Worm (Caenorhabditis elegans): Measurements from ENCODE around the gene cyp-31A3.
"Not testable (repeated sequence)": the region's sequence is repeated elsewhere in the genome, so short reads cannot be mapped to it uniquely, and the experiment has no call there.

Gene cyp-31A3

ce11 chrIV:4758659-4759058 is 2.2 kb upstream of the cyp-31A3 start, which contains the start of gene Y17G9B.8 (continued):
- TF ChIP-seq repo-1 (tag; optimal IDR thresholded peaks at IDR 0.05) = peak; percentile 11
- TF ChIP-seq ekl-4 (GFP tag; IDR thresholded peaks at IDR 0.05) = no peak
- TF ChIP-seq aptf-2 (GFP tag; conservative IDR thresholded peaks at IDR 0.05) = no peak
- no peak for TF ChIP-seq ceh-79 (tag; optimal IDR thresholded peaks at IDR 0.05)
- TF ChIP-seq ztf-3 (GFP tag; optimal IDR thresholded peaks at IDR 0.05) = no peak
- no peak for TF ChIP-seq ztf-26 (tag; optimal IDR thresholded peaks at IDR 0.05)
- no peak for TF ChIP-seq ceh-100 (GFP tag; IDR thresholded peaks at IDR 0.05)
- no peak for TF ChIP-seq F37B4.10 (GFP tag; IDR thresholded peaks at IDR 0.05)
- no peak for TF ChIP-seq efl-1 (GFP tag; optimal IDR thresholded peaks at IDR 0.05)
- TF ChIP-seq nhr-179 (tag; optimal IDR thresholded peaks at IDR 0.05) = no peak
- TF ChIP-seq ztf-6 (GFP tag; IDR thresholded peaks at IDR 0.05) = no peak
- peak; percentile 9 for TF ChIP-seq ztf-18 (tag; optimal IDR thresholded peaks at IDR 0.05)
- TF ChIP-seq mcd-1 (GFP tag; IDR thresholded peaks at IDR 0.05) = 0 out of 2 replicates have a peak, but pooled peaks have one; percentile 5
- no peak for TF ChIP-seq tlf-1 (GFP tag; optimal IDR thresholded peaks at IDR 0.05)
- no peak for TF ChIP-seq atf-7 (tag; optimal IDR thresholded peaks at IDR 0.05)
- TF ChIP-seq snpc-1.3 (tag; optimal IDR thresholded peaks at IDR 0.05; ENCODE audit: insufficient read depth) = peak; percentile 11
- no peak for TF ChIP-seq egrh-3 (GFP tag; IDR thresholded peaks at IDR 0.05)
- TF ChIP-seq die-1 (tag; optimal IDR thresholded peaks at IDR 0.05) = peak; percentile 25
- TF ChIP-seq F39B2.1 (GFP tag; IDR thresholded peaks at IDR 0.05) = 0 out of 2 replicates have a peak, but pooled peaks have one; percentile 24
- TF ChIP-seq attf-3 (GFP tag; conservative IDR thresholded peaks at IDR 0.05) = no peak
- TF ChIP-seq madf-10 (tag; optimal IDR thresholded peaks at IDR 0.05) = no peak
- TF ChIP-seq zfh-2 (GFP tag; conservative IDR thresholded peaks at IDR 0.05) = no peak
- no peak for TF ChIP-seq C06A6.2 (GFP tag; conservative IDR thresholded peaks at IDR 0.05)
- TF ChIP-seq D2030.7 (GFP tag; IDR thresholded peaks at IDR 0.05) = no peak
- TF ChIP-seq rcor-1 (GFP tag; IDR thresholded peaks at IDR 0.05) = peak; percentile 40; the same call in 1 of the 2 replicates

ce11 chrIV:4762990-4763545 is 2.2 kb downstream of the cyp-31A3 start:
- TF ChIP-seq hmg-1.2 (GFP tag; IDR thresholded peaks at IDR 0.05) (peak; percentile 26; the same call in 1 of the 2 replicates), F33H1.4 (GFP tag; IDR thresholded peaks at IDR 0.05) (peak; percentile 49), madf-6 (GFP tag; IDR thresholded peaks at IDR 0.05) (peak; percentile 75), mcd-1 (GFP tag; IDR thresholded peaks at IDR 0.05) (peak; percentile 70), lsl-1 (GFP tag; optimal IDR thresholded peaks at IDR 0.05) (peak; percentile 52), snpc-4 (tag; optimal IDR thresholded peaks at IDR 0.05) (peak in 1 of 4 experiments; percentile 39), xnd-1 (tag; optimal IDR thresholded peaks at IDR 0.05) (peak; percentile 17)
- not testable (repeated sequence) for TF ChIP-seq snpc-4 (GFP tag; optimal IDR thresholded peaks at IDR 0.05)

- TF ChIP-seq let-607 (tag; optimal IDR thresholded peaks at IDR 0.05) = no peak
- TF ChIP-seq attf-5 (GFP tag; optimal IDR thresholded peaks at IDR 0.05) = no peak
- TF ChIP-seq nfya-2 (GFP tag; IDR thresholded peaks at IDR 0.05) = no peak
- no peak for TF ChIP-seq sdz-38 (tag; optimal IDR thresholded peaks at IDR 0.05)
- TF ChIP-seq die-1 (tag; optimal IDR thresholded peaks at IDR 0.05) = no peak
- no peak for TF ChIP-seq snpc-3.4 (tag; optimal IDR thresholded peaks at IDR 0.05)
- no peak for TF ChIP-seq madf-8 (GFP tag; conservative IDR thresholded peaks at IDR 0.05)
- no peak for TF ChIP-seq aptf-3 (GFP tag; IDR thresholded peaks at IDR 0.05)
- TF ChIP-seq him-1 (tag; optimal IDR thresholded peaks at IDR 0.05) = no peak
- TF ChIP-seq ztf-26 (tag; optimal IDR thresholded peaks at IDR 0.05) = no peak
- TF ChIP-seq T07F8.4 (tag; optimal IDR thresholded peaks at IDR 0.05) = no peak
- no peak for TF ChIP-seq madf-6 (GFP tag; IDR thresholded peaks at IDR 0.05)
Measured at ce11 chrIV:4763844-4764243, 3.0 kb downstream of the cyp-31A3 start, which contains the start of gene Y17G9B.2. Y17G9B.2 (plus strand) TSS chrIV:4764144.

Data from whole organism, young adult.